Worm (Caenorhabditis elegans): ENCODE measurements around the gene Y38F1A.2.
A peak's percentile ranks its signal among the peaks of the same experiment; 100 is the strongest.

DNA sequence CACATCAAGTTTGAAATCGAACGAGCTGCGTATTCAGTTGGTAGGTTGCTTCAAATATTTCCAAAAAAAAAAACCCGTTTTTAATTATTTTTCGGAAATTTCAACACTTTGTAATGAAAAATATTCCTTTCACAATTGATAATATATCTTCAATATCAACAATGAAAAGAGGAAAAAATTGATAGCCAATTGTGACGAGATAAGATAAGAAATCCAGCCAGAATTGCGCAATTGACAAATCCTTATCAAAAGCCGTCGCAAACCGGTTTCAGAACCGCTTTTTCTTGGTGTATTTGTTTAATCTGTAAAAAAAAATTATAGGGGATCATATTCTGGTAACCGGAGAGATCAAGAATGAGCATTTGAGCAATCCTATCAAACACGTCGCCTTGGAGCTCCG lies 12.3 kb upstream of the Y38F1A.2 start:
- TF ChIP-seq snpc-4 (tag; optimal IDR thresholded peaks at IDR 0.05) (no peak), unc-39 (tag; optimal IDR thresholded peaks at IDR 0.05) (no peak), elt-3 (tag; optimal IDR thresholded peaks at IDR 0.05) (peak; percentile 96), lin-13 (tag; optimal IDR thresholded peaks at IDR 0.05) (no peak), blmp-1 (tag; optimal IDR thresholded peaks at IDR 0.05) (no peak), ztf-11 (tag; optimal IDR thresholded peaks at IDR 0.05) (no peak), ces-1 (GFP tag; optimal IDR thresholded peaks at IDR 0.05) (no peak), lsy-2 (tag; optimal IDR thresholded peaks at IDR 0.05) (no peak)
